Worm (Caenorhabditis elegans) whole organism, L1 larva: Measurements from ENCODE around the gene sri-45.

Experiments
- C04F5.9 ChIP-seq: sonication (generic microtip); optimal IDR thresholded peaks from 2 replicates; lab custom pipeline; 2016; ENCODE audit warnings: missing genetic modification characterization, missing compliant biosample characterization
- C16A3.4 ChIP-seq: fragments of 150-350 bp; optimal IDR thresholded peaks from 2 replicates; lab custom pipeline; 2014; ENCODE audit warnings: missing biosample characterization, missing genetic modification characterization
- C34B4.2 ChIP-seq: sonication (generic microtip); optimal IDR thresholded peaks from 2 replicates; lab custom pipeline; 2017; ENCODE audit warnings: mild to moderate bottlenecking, missing genetic modification characterization, missing compliant biosample characterization
- F16B12.6 ChIP-seq: fragments of 150-350 bp; optimal IDR thresholded peaks from 2 replicates; lab custom pipeline; 2014; ENCODE audit warnings: missing biosample characterization, missing genetic modification characterization
- aha-1 ChIP-seq: fragments of 150-350 bp; optimal IDR thresholded peaks from 2 replicates; lab custom pipeline; 2014; ENCODE audit warnings: missing biosample characterization, missing genetic modification characterization
- alr-1 ChIP-seq: fragments of 200-800 bp; sonication (Bioruptor generic); optimal IDR thresholded peaks from 2 replicates; lab custom pipeline; 2018; ENCODE audit warnings: borderline replicate concordance, mild to moderate bottlenecking, missing genetic modification characterization, missing compliant biosample characterization
- aly-2 ChIP-seq: fragments of 150-350 bp; optimal IDR thresholded peaks from 2 replicates; lab custom pipeline; 2014; ENCODE audit warnings: missing biosample characterization, missing genetic modification characterization
- ama-1 ChIP-seq: fragments of 150-350 bp; optimal IDR thresholded peaks from 2 replicates; lab custom pipeline; 2014
- blmp-1 ChIP-seq: fragments of 150-350 bp; optimal IDR thresholded peaks from 2 replicates; lab custom pipeline; 2014; ENCODE audit warnings: missing biosample characterization, missing genetic modification characterization
- ceh-63 ChIP-seq: fragments of 200-800 bp; sonication (Bioruptor generic); optimal IDR thresholded peaks from 2 replicates; lab custom pipeline; 2018; ENCODE audit warnings: mild to moderate bottlenecking, missing genetic modification characterization, missing compliant biosample characterization
- ceh-8 ChIP-seq: fragments of 200-800 bp; sonication (Bioruptor generic); optimal IDR thresholded peaks from 2 replicates; lab custom pipeline; 2018; ENCODE audit warnings: mild to moderate bottlenecking, missing genetic modification characterization, moderate library complexity, missing compliant biosample characterization
- ceh-88 ChIP-seq: fragments of 200-800 bp; sonication (Bioruptor generic); IDR thresholded peaks from 2 replicates; pipeline ENCODE4 v1.3.6; 2022; ENCODE audit warnings: missing genetic modification characterization, missing compliant biosample characterization
- ceh-90 ChIP-seq: sonication (generic microtip); optimal IDR thresholded peaks from 2 replicates; lab custom pipeline; 2016; ENCODE audit warnings: missing genetic modification characterization, missing compliant biosample characterization
- efl-1 ChIP-seq, 4 experiments: fragments of 150-350 bp; optimal IDR thresholded peaks in 3 of 4; peaks in 1 of 4; 1 replicate in 1 of 4; 2 replicates in 3 of 4; lab custom pipeline; 2014; ENCODE audit warnings: missing biosample characterization in 2 of 4, missing genetic modification characterization in 2 of 4, missing genetic modification reagents in 2 of 4
- elt-2 ChIP-seq: sonication (generic microtip); optimal IDR thresholded peaks from 2 replicates; lab custom pipeline; 2016; ENCODE audit warnings: missing genetic modification characterization, mild to moderate bottlenecking, inconsistent platforms, missing compliant biosample characterization, missing genetic modification reagents
- elt-3 ChIP-seq, 6 experiments: fragments of 150-350 bp in 1 of 6; sonication (generic microtip); optimal IDR thresholded peaks; 2 replicates each; lab custom pipeline; 2017 to 2018; ENCODE audit warnings: missing biosample characterization in 6 of 6, missing genetic modification characterization in 6 of 6, inconsistent platforms in 1 of 6
- ets-5 ChIP-seq: fragments of 200-800 bp; sonication (Bioruptor generic); IDR thresholded peaks from 2 replicates; pipeline ENCODE4 v1.3.6; 2022; ENCODE audit warnings: missing genetic modification characterization, missing compliant biosample characterization
- fkh-10 ChIP-seq: sonication (generic microtip); optimal IDR thresholded peaks from 2 replicates; lab custom pipeline; 2017; ENCODE audit warnings: missing biosample characterization, missing genetic modification reagents, missing genetic modification characterization
- fkh-4 ChIP-seq: sonication (generic microtip); optimal IDR thresholded peaks from 2 replicates; lab custom pipeline; 2016; ENCODE audit warnings: missing compliant biosample characterization, missing genetic modification characterization, borderline replicate concordance
- fos-1 ChIP-seq: fragments of 150-350 bp; optimal IDR thresholded peaks from 2 replicates; lab custom pipeline; 2014; ENCODE audit warnings: missing biosample characterization, missing genetic modification characterization
- hlh-17 ChIP-seq: fragments of 200-800 bp; sonication (Bioruptor generic); optimal IDR thresholded peaks from 2 replicates; lab custom pipeline; 2018; ENCODE audit warnings: missing genetic modification characterization, mild to moderate bottlenecking, missing compliant biosample characterization, moderate library complexity, borderline replicate concordance
- hlh-4 ChIP-seq: sonication (generic microtip); optimal IDR thresholded peaks from 2 replicates; lab custom pipeline; 2016; ENCODE audit warnings: mild to moderate bottlenecking, missing genetic modification characterization, missing compliant biosample characterization
- hpl-2 ChIP-seq: fragments of 150-350 bp; optimal IDR thresholded peaks from 2 replicates; lab custom pipeline; 2014; ENCODE audit warnings: missing biosample characterization, missing genetic modification reagents, missing genetic modification characterization
- irx-1 ChIP-seq: sonication (generic microtip); optimal IDR thresholded peaks from 2 replicates; lab custom pipeline; 2016; ENCODE audit warnings: missing genetic modification characterization, missing compliant biosample characterization
- isw-1 ChIP-seq: fragments of 200-800 bp; sonication (Bioruptor generic); IDR thresholded peaks from 2 replicates; pipeline ENCODE4 v1.3.6; 2022; ENCODE audit warnings: missing genetic modification characterization, missing compliant biosample characterization
- lin-13 ChIP-seq: fragments of 150-350 bp; optimal IDR thresholded peaks from 2 replicates; lab custom pipeline; 2014; ENCODE audit warnings: missing biosample characterization, missing genetic modification reagents, missing genetic modification characterization
- lin-14 ChIP-seq: fragments of 200-800 bp; sonication (Bioruptor generic); optimal IDR thresholded peaks from 2 replicates; lab custom pipeline; 2018; ENCODE audit warnings: mild to moderate bottlenecking, missing genetic modification characterization, moderate library complexity, missing compliant biosample characterization
- lin-15B ChIP-seq: fragments of 150-350 bp; sonication (generic microtip); optimal IDR thresholded peaks from 3 replicates; lab custom pipeline; 2014; ENCODE audit warnings: missing biosample characterization, missing genetic modification characterization
- lin-35 ChIP-seq, 2 experiments: fragments of 150-350 bp; optimal IDR thresholded peaks; 2 replicates each; lab custom pipeline; 2014; ENCODE audit warnings: missing biosample characterization in 2 of 2, missing genetic modification characterization in 2 of 2, missing genetic modification reagents in 2 of 2
- lin-39 ChIP-seq: fragments of 150-350 bp; optimal IDR thresholded peaks from 2 replicates; lab custom pipeline; 2014; ENCODE audit warnings: missing biosample characterization, missing genetic modification reagents, missing genetic modification characterization
- nhr-11 ChIP-seq: fragments of 150-350 bp; optimal IDR thresholded peaks from 2 replicates; lab custom pipeline; 2014; ENCODE audit warnings: missing biosample characterization, missing genetic modification characterization
- nhr-12 ChIP-seq: sonication (generic microtip); optimal IDR thresholded peaks from 2 replicates; lab custom pipeline; 2017; ENCODE audit warnings: missing biosample characterization, missing genetic modification characterization
- nhr-20 ChIP-seq: sonication (generic microtip); optimal IDR thresholded peaks from 2 replicates; lab custom pipeline; 2016; ENCODE audit warnings: mild to moderate bottlenecking, missing genetic modification characterization, missing compliant biosample characterization
- nhr-28 ChIP-seq: fragments of 150-350 bp; optimal IDR thresholded peaks from 2 replicates; lab custom pipeline; 2014; ENCODE audit warnings: missing biosample characterization, missing genetic modification characterization
- nhr-71 ChIP-seq: sonication (generic microtip); optimal IDR thresholded peaks from 2 replicates; lab custom pipeline; 2016; ENCODE audit warnings: mild to moderate bottlenecking, missing genetic modification characterization, moderate library complexity, missing compliant biosample characterization
- nhr-76 ChIP-seq: sonication (generic microtip); optimal IDR thresholded peaks from 2 replicates; lab custom pipeline; 2017; ENCODE audit warnings: missing biosample characterization, missing genetic modification characterization
- nhr-77 ChIP-seq: fragments of 150-350 bp; optimal IDR thresholded peaks from 2 replicates; lab custom pipeline; 2014; ENCODE audit warnings: missing biosample characterization, missing genetic modification characterization
- nhr-85 ChIP-seq: sonication (generic microtip); peaks from one replicate; lab custom pipeline; 2016; ENCODE audit warnings: missing genetic modification characterization, inconsistent platforms, missing compliant biosample characterization
- nhr-90 ChIP-seq: sonication (generic microtip); optimal IDR thresholded peaks from 2 replicates; lab custom pipeline; 2016; ENCODE audit warnings: mild to moderate bottlenecking, missing genetic modification characterization, missing compliant biosample characterization; ENCODE audit not compliant: poor library complexity
- pqm-1 ChIP-seq: sonication (generic microtip); optimal IDR thresholded peaks from 3 replicates; lab custom pipeline; 2017; ENCODE audit warnings: missing biosample characterization, missing genetic modification characterization
- rnt-1 ChIP-seq: sonication (generic microtip); optimal IDR thresholded peaks from 2 replicates; lab custom pipeline; 2016; ENCODE audit warnings: mild to moderate bottlenecking, missing genetic modification characterization, moderate library complexity, missing compliant biosample characterization
- snpc-4 ChIP-seq: fragments of 150-350 bp; optimal IDR thresholded peaks from 2 replicates; lab custom pipeline; 2014; ENCODE audit warnings: missing biosample characterization, missing genetic modification characterization
- snu-23 ChIP-seq: sonication (generic microtip); optimal IDR thresholded peaks from 2 replicates; lab custom pipeline; 2016; ENCODE audit warnings: missing genetic modification characterization, missing compliant biosample characterization
- sptf-1 ChIP-seq: fragments of 150-350 bp; optimal IDR thresholded peaks from 2 replicates; lab custom pipeline; 2014; ENCODE audit warnings: missing biosample characterization, missing genetic modification characterization
- sup-37 ChIP-seq: fragments of 200-800 bp; sonication (Bioruptor generic); optimal IDR thresholded peaks from 2 replicates; lab custom pipeline; 2018; ENCODE audit warnings: mild to moderate bottlenecking, missing genetic modification characterization, missing compliant biosample characterization
- swsn-7 ChIP-seq: sonication (generic microtip); optimal IDR thresholded peaks from 2 replicates; lab custom pipeline; 2016; ENCODE audit warnings: missing genetic modification characterization, missing compliant biosample characterization
- tlp-1 ChIP-seq: fragments of 150-350 bp; optimal IDR thresholded peaks from 2 replicates; lab custom pipeline; 2014; ENCODE audit warnings: missing biosample characterization, missing genetic modification characterization
- unc-62 ChIP-seq: fragments of 150-350 bp; optimal IDR thresholded peaks from 2 replicates; lab custom pipeline; 2014; ENCODE audit warnings: missing biosample characterization, missing genetic modification reagents, missing genetic modification characterization
- xbp-1 ChIP-seq: sonication (generic microtip); optimal IDR thresholded peaks from 2 replicates; lab custom pipeline; 2016; ENCODE audit warnings: missing genetic modification characterization, missing compliant biosample characterization
- zag-1 ChIP-seq: fragments of 150-350 bp; optimal IDR thresholded peaks from 2 replicates; lab custom pipeline; 2014; ENCODE audit warnings: missing biosample characterization, missing genetic modification characterization
- ztf-11 ChIP-seq, 2 experiments: sonication (generic microtip); optimal IDR thresholded peaks; 2 replicates each; lab custom pipeline; 2016 to 2017; ENCODE audit warnings: missing genetic modification characterization in 2 of 2, missing biosample characterization in 1 of 2, missing compliant biosample characterization in 1 of 2

sri-45 gene

ce11 chrII:627205-627604 is 34.4 kb downstream of the sri-45 start, which contains the start of gene arrd-1:
arrd-1 (plus strand) TSS chrII:627505.
- no peak for TF ChIP-seq efl-1 (optimal IDR thresholded peaks at IDR 0.05; lab: Kevin White, UChicago)
- TF ChIP-seq efl-1 (GFP tag; optimal IDR thresholded peaks at IDR 0.05 in 1 of 2; lab: Kevin White, UChicago): peak in 1 of 2 experiments; percentile 3
- TF ChIP-seq blmp-1 (tag; lab: Kevin White, UChicago): no peak

- TF ChIP-seq nhr-12 (no peak), alr-1 (tag; lab: Kevin White, UChicago) (no peak), nhr-85 (tag; lab: Kevin White, UChicago) (peak; percentile 89), irx-1 (tag; lab: Kevin White, UChicago) (no peak), aha-1 (tag; lab: Kevin White, UChicago) (no peak), ceh-63 (GFP tag; lab: Kevin White, UChicago) (no peak), lin-14 (peak; percentile 90), sup-37 (GFP tag; lab: Kevin White, UChicago) (no peak), lin-39 (no peak), pqm-1 (tag; lab: Kevin White, UChicago) (no peak), nhr-76 (no peak), zag-1 (no peak), F16B12.6 (tag; lab: Kevin White, UChicago) (peak; percentile 36), blmp-1 (tag; lab: Kevin White, UChicago) (peak; percentile 69), swsn-7 (tag; lab: Kevin White, UChicago) (peak; percentile 60), nhr-90 (peak; percentile 59), lin-35 (GFP tag; optimal IDR thresholded peaks at IDR 0.05; lab: Kevin White, UChicago) (peak; percentile 29 to 59), ets-5 (GFP tag; lab: Robert Waterston, UW) (no peak), ceh-8 (GFP tag; lab: Kevin White, UChicago) (no peak), aly-2 (tag; lab: Kevin White, UChicago) (no peak), hpl-2 (GFP tag; lab: Kevin White, UChicago) (no peak), unc-62 (no peak), C34B4.2 (tag; lab: Kevin White, UChicago) (no peak), nhr-11 (tag; lab: Kevin White, UChicago) (no peak), fkh-10 (GFP tag; lab: Kevin White, UChicago) (no peak), hlh-17 (GFP tag; lab: Kevin White, UChicago) (no peak), nhr-71 (tag; lab: Kevin White, UChicago) (peak; percentile 77), fos-1 (no peak), sptf-1 (tag; lab: Kevin White, UChicago) (no peak), xbp-1 (tag; lab: Kevin White, UChicago) (no peak), C16A3.4 (no peak), isw-1 (GFP tag; lab: Robert Waterston, UW) (no peak), nhr-28 (tag; lab: Kevin White, UChicago) (no peak), C04F5.9 (no peak), elt-2 (no peak), snu-23 (peak; percentile 79), fkh-4 (tag; lab: Kevin White, UChicago) (no peak), tlp-1 (tag; lab: Kevin White, UChicago) (no peak), rnt-1 (peak; percentile 71), lin-15B (tag; lab: Kevin White, UChicago) (no peak), nhr-20 (tag; lab: Kevin White, UChicago) (peak; percentile 63), snpc-4 (tag; lab: Kevin White, UChicago) (no peak), nhr-77 (peak; percentile 38), ceh-88 (no peak), lin-13 (GFP tag; lab: Kevin White, UChicago) (no peak), hlh-4 (tag; lab: Kevin White, UChicago) (no peak), ama-1 (lab: Kevin White, UChicago) (no peak), elt-3 (tag; optimal IDR thresholded peaks at IDR 0.05; lab: Kevin White, UChicago) (peak in 2 of 6 experiments; percentile 20 to 51), efl-1 (optimal IDR thresholded peaks at IDR 0.05; lab: Kevin White, UChicago) (peak; percentile 63 to 68), efl-1 (GFP tag; optimal IDR thresholded peaks at IDR 0.05 in 1 of 2; lab: Kevin White, UChicago) (peak; percentile 31 to 90), ztf-11 (tag; optimal IDR thresholded peaks at IDR 0.05; lab: Kevin White, UChicago) (no peak), ceh-90 (tag; lab: Kevin White, UChicago) (no peak)
Measured at ce11 chrII:625926-626325, 35.7 kb downstream of the sri-45 start.
